Worm (Caenorhabditis elegans) whole organism, early embryonic: ENCODE results near the gene mtg-1.

Source experiments
- F13C5.2 ChIP-seq: sonication (generic microtip); optimal IDR thresholded peaks from 2 replicates; lab custom pipeline; 2017; ENCODE audit warnings: mild to moderate bottlenecking, missing genetic modification characterization, inconsistent platforms, missing compliant biosample characterization
- ama-1 ChIP-seq: fragments of 150-350 bp; optimal IDR thresholded peaks from 2 replicates; lab custom pipeline; 2014
- ceh-13 ChIP-seq: fragments of 200-800 bp; sonication (Bioruptor generic); optimal IDR thresholded peaks from 2 replicates; lab custom pipeline; 2018; ENCODE audit warnings: mild to moderate bottlenecking, missing genetic modification characterization, missing compliant biosample characterization
- ceh-36 ChIP-seq: sonication (generic microtip); optimal IDR thresholded peaks from 2 replicates; lab custom pipeline; 2016; ENCODE audit warnings: missing genetic modification characterization, inconsistent platforms, missing compliant biosample characterization
- flt-1 ChIP-seq: fragments of 200-800 bp; sonication (Bioruptor generic); IDR thresholded peaks from 2 replicates; pipeline ENCODE4 v1.3.6; 2022; ENCODE audit warnings: missing genetic modification characterization, missing compliant biosample characterization
- hmg-4 ChIP-seq: fragments of 200-800 bp; sonication (Bioruptor generic); optimal IDR thresholded peaks from 2 replicates; lab custom pipeline; 2018; ENCODE audit warnings: mild to moderate bottlenecking, missing genetic modification characterization, missing compliant biosample characterization
- hnd-1 ChIP-seq: sonication (generic microtip); optimal IDR thresholded peaks from 2 replicates; lab custom pipeline; 2016; ENCODE audit warnings: missing genetic modification characterization, missing compliant biosample characterization
- pes-1 ChIP-seq: fragments of 200-800 bp; sonication (Bioruptor generic); IDR thresholded peaks from 2 replicates; pipeline ENCODE4 v1.3.6; 2022; ENCODE audit warnings: missing genetic modification reagents, missing genetic modification characterization, missing compliant biosample characterization
- scrt-1 ChIP-seq: fragments of 200-800 bp; sonication (Bioruptor generic); IDR thresholded peaks from 2 replicates; pipeline ENCODE4 v1.3.6; 2022; ENCODE audit warnings: missing genetic modification characterization, missing compliant biosample characterization

ce11 chrIII:1532777-1533473, 649 bp upstream of the mtg-1 start, which contains the start of gene snf-6:
- TF ChIP-seq scrt-1 (GFP tag; lab: Robert Waterston, UW) (no peak), ama-1 (lab: Kevin White, UChicago) (no peak), ceh-13 (GFP tag; lab: Kevin White, UChicago) (no peak), hmg-4 (no peak), ceh-36 (tag; lab: Kevin White, UChicago) (no peak), pes-1 (GFP tag; lab: Robert Waterston, UW) (no peak), hnd-1 (tag; lab: Kevin White, UChicago) (no peak), F13C5.2 (no peak), flt-1 (GFP tag; lab: Robert Waterston, UW) (no peak)
